Fruit fly (Drosophila melanogaster): Measurements from ENCODE around the gene Mipp1.

The Mipp1 gene

DNA sequence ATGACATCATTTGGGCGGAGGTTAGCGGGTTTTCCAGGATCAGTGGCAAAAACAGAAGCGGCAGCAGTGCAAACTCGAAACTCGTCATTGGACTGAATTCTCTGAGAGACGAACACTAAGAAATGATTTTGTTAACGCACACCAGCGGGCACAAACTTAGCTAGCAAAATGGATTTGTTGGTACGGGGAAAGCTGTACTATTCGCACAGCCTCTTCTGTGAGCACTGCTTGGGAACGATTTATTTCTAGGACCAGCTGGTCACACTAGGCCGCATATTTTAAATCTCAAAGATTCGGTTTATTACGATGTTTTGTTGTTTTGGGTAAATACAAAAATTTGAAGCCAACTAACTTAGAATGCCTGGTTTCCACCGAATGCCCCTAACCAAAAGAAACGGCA, 36.0 kb upstream of the Mipp1 start, which contains the start of gene CG4098 (continued):
- TF ChIP-seq CG1792 (GFP tag; optimal IDR thresholded peaks at IDR 0.05) (peak; percentile 42), CG10147 (GFP tag; optimal IDR thresholded peaks at IDR 0.05) (peak; percentile 13), Elba2 (GFP tag; optimal IDR thresholded peaks at IDR 0.05) (no peak), Doc2 (GFP tag; IDR thresholded peaks at IDR 0.05) (no peak), sisA (GFP tag; IDR thresholded peaks at IDR 0.05) (peak; percentile 65), CG1233 (GFP tag; optimal IDR thresholded peaks at IDR 0.05) (peak; percentile 25), CG10979 (tag; optimal IDR thresholded peaks at IDR 0.05) (peak; percentile 34), CG14860 (GFP tag; IDR thresholded peaks at IDR 0.05; ENCODE audit: partially characterized antibody) (no peak), slp2 (GFP tag; optimal IDR thresholded peaks at IDR 0.05) (no peak), emc (GFP tag; optimal IDR thresholded peaks at IDR 0.05) (no peak), scrt (GFP tag; optimal IDR thresholded peaks at IDR 0.05) (no peak), CG5180 (GFP tag; optimal IDR thresholded peaks at IDR 0.05) (no peak), nerfin-2 (GFP tag; IDR thresholded peaks at IDR 0.05; ENCODE audit: partially characterized antibody) (no peak), CG12104 (GFP tag; optimal IDR thresholded peaks at IDR 0.05) (no peak), peb (GFP tag; IDR thresholded peaks at IDR 0.05) (no peak), salm (tag; optimal IDR thresholded peaks at IDR 0.05) (no peak), ara (GFP tag; IDR thresholded peaks at IDR 0.05) (no peak; the same call in 1 of the 2 replicates), CG7271 (tag; optimal IDR thresholded peaks at IDR 0.05) (no peak), CG6683 (GFP tag; optimal IDR thresholded peaks at IDR 0.05) (no peak), CG1529 (GFP tag; optimal IDR thresholded peaks at IDR 0.05) (no peak), CG1832 (GFP tag; optimal IDR thresholded peaks at IDR 0.05) (no peak), ac (GFP tag; optimal IDR thresholded peaks at IDR 0.05) (no peak), Dad (GFP tag; optimal IDR thresholded peaks at IDR 0.05) (no peak), jing (GFP tag; optimal IDR thresholded peaks at IDR 0.05) (no peak), Xbp1 (GFP tag; optimal IDR thresholded peaks at IDR 0.05) (peak; percentile 80), CG31441 (GFP tag; IDR thresholded peaks at IDR 0.05) (peak; percentile 11; the same call in 1 of the 2 replicates), grau (tag; optimal IDR thresholded peaks at IDR 0.05) (peak; percentile 59), CG4360 (GFP tag; IDR thresholded peaks at IDR 0.05) (no peak), Rfx (GFP tag; IDR thresholded peaks at IDR 0.05) (peak; percentile 91), Dip2 (GFP tag; IDR thresholded peaks at IDR 0.05) (no peak), Hsf (GFP tag; optimal IDR thresholded peaks at IDR 0.05) (peak; percentile 52), HmgD (GFP tag; optimal IDR thresholded peaks at IDR 0.05) (peak; percentile 78), sima (GFP tag; optimal IDR thresholded peaks at IDR 0.05) (no peak), fru (optimal IDR thresholded peaks at IDR 0.05) (no peak), gcm2 (GFP tag; optimal IDR thresholded peaks at IDR 0.05) (peak; percentile 29), CG1647 (GFP tag; optimal IDR thresholded peaks at IDR 0.05) (peak; percentile 44), Eip74EF (GFP tag; optimal IDR thresholded peaks at IDR 0.05) (no peak), CG9876 (GFP tag; optimal IDR thresholded peaks at IDR 0.05) (peak; percentile 26), cato (GFP tag; optimal IDR thresholded peaks at IDR 0.05; ENCODE audit: borderline replicate concordance) (no peak), usp (GFP tag; optimal IDR thresholded peaks at IDR 0.05) (no peak), lab (GFP tag; optimal IDR thresholded peaks at IDR 0.05) (peak; percentile 67), cwo (GFP tag; optimal IDR thresholded peaks at IDR 0.05) (peak; percentile 39), D19A (tag; optimal IDR thresholded peaks at IDR 0.05) (no peak), lov (optimal IDR thresholded peaks at IDR 0.05) (no peak), lov (GFP tag; IDR thresholded peaks at IDR 0.05) (0 out of 3 replicates have a peak, but pooled peaks have one; percentile 9), jumu (GFP tag; optimal IDR thresholded peaks at IDR 0.05) (peak; percentile 68), CG12659 (GFP tag; optimal IDR thresholded peaks at IDR 0.05) (peak; percentile 70), CG8388 (GFP tag; optimal IDR thresholded peaks at IDR 0.05) (no peak), onecut (GFP tag; IDR thresholded peaks at IDR 0.05) (peak; percentile 56), CG2199 (GFP tag; IDR thresholded peaks at IDR 0.05) (peak; percentile 77; the same call in 2 of the 3 replicates), prd (optimal IDR thresholded peaks at IDR 0.05) (no peak), prd (GFP tag; IDR thresholded peaks at IDR 0.05) (peak; percentile 77)
